Worm (Caenorhabditis elegans) whole organism, early embryonic: ENCODE data around the gene lgc-39.

Experiments used
- B0310.2 ChIP-seq: sonication (generic microtip); optimal IDR thresholded peaks from 2 replicates; lab custom pipeline; 2016; ENCODE audit warnings: mild to moderate bottlenecking, missing genetic modification characterization, missing compliant biosample characterization
- F13C5.2 ChIP-seq: sonication (generic microtip); optimal IDR thresholded peaks from 2 replicates; lab custom pipeline; 2017; ENCODE audit warnings: mild to moderate bottlenecking, missing genetic modification characterization, inconsistent platforms, missing compliant biosample characterization
- aly-1 ChIP-seq: sonication (generic microtip); optimal IDR thresholded peaks from 2 replicates; lab custom pipeline; 2016; ENCODE audit warnings: missing genetic modification characterization, missing compliant biosample characterization
- ama-1 ChIP-seq: fragments of 150-350 bp; optimal IDR thresholded peaks from 2 replicates; lab custom pipeline; 2014
- ceh-13 ChIP-seq: fragments of 200-800 bp; sonication (Bioruptor generic); optimal IDR thresholded peaks from 2 replicates; lab custom pipeline; 2018; ENCODE audit warnings: mild to moderate bottlenecking, missing genetic modification characterization, missing compliant biosample characterization
- ceh-36 ChIP-seq: sonication (generic microtip); optimal IDR thresholded peaks from 2 replicates; lab custom pipeline; 2016; ENCODE audit warnings: missing genetic modification characterization, inconsistent platforms, missing compliant biosample characterization
- ets-7 ChIP-seq: sonication (generic microtip); optimal IDR thresholded peaks from 2 replicates; lab custom pipeline; 2016; ENCODE audit warnings: missing genotype, missing genetic modification characterization, missing compliant biosample characterization
- flt-1 ChIP-seq: fragments of 200-800 bp; sonication (Bioruptor generic); IDR thresholded peaks from 2 replicates; pipeline ENCODE4 v1.3.6; 2022; ENCODE audit warnings: missing genetic modification characterization, missing compliant biosample characterization
- hmbx-1 ChIP-seq: sonication (generic microtip); optimal IDR thresholded peaks from 2 replicates; lab custom pipeline; 2016; ENCODE audit warnings: mild to moderate bottlenecking, missing genetic modification characterization, missing compliant biosample characterization
- hmg-4 ChIP-seq: fragments of 200-800 bp; sonication (Bioruptor generic); optimal IDR thresholded peaks from 2 replicates; lab custom pipeline; 2018; ENCODE audit warnings: mild to moderate bottlenecking, missing genetic modification characterization, missing compliant biosample characterization
- hnd-1 ChIP-seq: sonication (generic microtip); optimal IDR thresholded peaks from 2 replicates; lab custom pipeline; 2016; ENCODE audit warnings: missing genetic modification characterization, missing compliant biosample characterization
- pes-1 ChIP-seq: fragments of 200-800 bp; sonication (Bioruptor generic); IDR thresholded peaks from 2 replicates; pipeline ENCODE4 v1.3.6; 2022; ENCODE audit warnings: missing genetic modification reagents, missing genetic modification characterization, missing compliant biosample characterization
- scrt-1 ChIP-seq: fragments of 200-800 bp; sonication (Bioruptor generic); IDR thresholded peaks from 2 replicates; pipeline ENCODE4 v1.3.6; 2022; ENCODE audit warnings: missing genetic modification characterization, missing compliant biosample characterization
- sea-1 ChIP-seq: fragments of 200-800 bp; sonication (Bioruptor generic); conservative IDR thresholded peaks from 2 replicates; pipeline ENCODE4 v1.3.6; 2022; ENCODE audit warnings: missing genetic modification characterization, missing compliant biosample characterization
- tbx-11 ChIP-seq: fragments of 200-800 bp; sonication (Bioruptor generic); IDR thresholded peaks from 2 replicates; pipeline ENCODE4 v1.3.6; 2022; ENCODE audit warnings: missing genetic modification characterization, missing compliant biosample characterization
- tbx-37 ChIP-seq: fragments of 200-800 bp; sonication (Bioruptor generic); conservative IDR thresholded peaks from 2 replicates; pipeline ENCODE4 v1.3.6; 2022; ENCODE audit warnings: missing genetic modification reagents, missing genetic modification characterization, missing compliant biosample characterization
- tra-4 ChIP-seq: sonication (generic microtip); optimal IDR thresholded peaks from 2 replicates; lab custom pipeline; 2017; ENCODE audit warnings: missing genetic modification characterization, missing compliant biosample characterization

lgc-39 gene

ce11 chrV:7175201-7175600 is at the start of gene lgc-39:
Gene lgc-39 (plus strand): TSS chrV:7175501.
- TF ChIP-seq hmbx-1 (no peak), tra-4 (tag; lab: Kevin White, UChicago) (no peak)

ce11 chrV:7129460-7129859 is 45.8 kb upstream of the lgc-39 start, which contains the start of gene T01C4.8:
Gene T01C4.8 (minus strand): TSS chrV:7129560.
- TF ChIP-seq ets-7 (tag; lab: Kevin White, UChicago) = no peak
- no peak for TF ChIP-seq tbx-11 (GFP tag; lab: Robert Waterston, UW)
- TF ChIP-seq F13C5.2 (tag; lab: Kevin White, UChicago) = no peak
- no peak for TF ChIP-seq hmbx-1
- no peak for TF ChIP-seq flt-1 (GFP tag; lab: Robert Waterston, UW)
- no peak for TF ChIP-seq pes-1
- no peak for TF ChIP-seq aly-1 (tag; lab: Kevin White, UChicago)
- no peak for TF ChIP-seq hnd-1 (tag; lab: Kevin White, UChicago)
- TF ChIP-seq sea-1 (GFP tag; lab: Robert Waterston, UW) = no peak
- no peak for TF ChIP-seq tbx-37 (GFP tag; lab: Robert Waterston, UW)
- TF ChIP-seq tra-4 (tag; lab: Kevin White, UChicago) = no peak
- no peak for TF ChIP-seq hmg-4 (GFP tag; lab: Kevin White, UChicago)
- TF ChIP-seq ceh-13 (GFP tag; lab: Kevin White, UChicago) = no peak
- no peak for TF ChIP-seq ceh-36 (tag; lab: Kevin White, UChicago)
- TF ChIP-seq B0310.2 = no peak
- TF ChIP-seq scrt-1 = no peak

- TF ChIP-seq pes-1 (no peak), flt-1 (GFP tag; lab: Robert Waterston, UW) (no peak), hmbx-1 (no peak), tbx-11 (GFP tag; lab: Robert Waterston, UW) (no peak), scrt-1 (no peak), ama-1 (no peak), hnd-1 (tag; lab: Kevin White, UChicago) (no peak), aly-1 (tag; lab: Kevin White, UChicago) (no peak), ceh-36 (tag; lab: Kevin White, UChicago) (no peak), sea-1 (GFP tag; lab: Robert Waterston, UW) (no peak), hmg-4 (GFP tag; lab: Kevin White, UChicago) (no peak)
These were observed 44.3 kb upstream of the lgc-39 start, which contains the start of gene srx-36 for ce11 chrV:7130974-7131373. Gene srx-36 (minus strand): TSS chrV:7131074.

ce11 chrV:7132248-7132647 is 43.1 kb upstream of the lgc-39 start, which contains the start of gene sre-10:
Gene sre-10 (plus strand): TSS chrV:7132548.
- TF ChIP-seq F13C5.2 (tag; lab: Kevin White, UChicago) (no peak), tra-4 (tag; lab: Kevin White, UChicago) (no peak), hnd-1 (tag; lab: Kevin White, UChicago) (no peak), aly-1 (tag; lab: Kevin White, UChicago) (no peak), tbx-37 (GFP tag; lab: Robert Waterston, UW) (no peak)

- TF ChIP-seq flt-1 (GFP tag; lab: Robert Waterston, UW) (no peak), F13C5.2 (tag; lab: Kevin White, UChicago) (no peak), ceh-13 (GFP tag; lab: Kevin White, UChicago) (no peak), ama-1 (no peak), tbx-11 (GFP tag; lab: Robert Waterston, UW) (no peak), B0310.2 (no peak), aly-1 (tag; lab: Kevin White, UChicago) (no peak), hnd-1 (tag; lab: Kevin White, UChicago) (no peak), ets-7 (tag; lab: Kevin White, UChicago) (no peak)
These were observed 41.3 kb upstream of the lgc-39 start, which contains the start of gene F10D2.16 for ce11 chrV:7133963-7134362. Gene F10D2.16 (plus strand): TSS chrV:7134263.

- TF ChIP-seq hmg-4 (GFP tag; lab: Kevin White, UChicago) = no peak
These were observed 38.4 kb upstream of the lgc-39 start for ce11 chrV:7136859-7137258.

ce11 chrV:7138320-7138719 is 37.0 kb upstream of the lgc-39 start, which contains the start of gene str-112:
Gene str-112 (minus strand): TSS chrV:7138420.
- TF ChIP-seq hnd-1 (tag; lab: Kevin White, UChicago) (no peak), flt-1 (GFP tag; lab: Robert Waterston, UW) (no peak), scrt-1 (no peak), tbx-11 (GFP tag; lab: Robert Waterston, UW) (no peak), ets-7 (tag; lab: Kevin White, UChicago) (no peak), hmg-4 (GFP tag; lab: Kevin White, UChicago) (no peak), B0310.2 (no peak), pes-1 (no peak), tra-4 (tag; lab: Kevin White, UChicago) (no peak), ceh-36 (tag; lab: Kevin White, UChicago) (no peak), F13C5.2 (tag; lab: Kevin White, UChicago) (no peak), aly-1 (tag; lab: Kevin White, UChicago) (no peak), tbx-37 (GFP tag; lab: Robert Waterston, UW) (no peak), hmbx-1 (no peak), sea-1 (GFP tag; lab: Robert Waterston, UW) (no peak), ama-1 (no peak), ceh-13 (GFP tag; lab: Kevin White, UChicago) (no peak)

ce11 chrV:7140368-7140767 is 34.9 kb upstream of the lgc-39 start:
- TF ChIP-seq flt-1 (GFP tag; lab: Robert Waterston, UW) (no peak), tra-4 (tag; lab: Kevin White, UChicago) (no peak), sea-1 (GFP tag; lab: Robert Waterston, UW) (no peak), scrt-1 (no peak), pes-1 (no peak), B0310.2 (no peak), hmbx-1 (no peak), aly-1 (tag; lab: Kevin White, UChicago) (no peak), ama-1 (no peak), tbx-11 (GFP tag; lab: Robert Waterston, UW) (no peak), hmg-4 (GFP tag; lab: Kevin White, UChicago) (no peak), hnd-1 (tag; lab: Kevin White, UChicago) (no peak), F13C5.2 (tag; lab: Kevin White, UChicago) (no peak), tbx-37 (GFP tag; lab: Robert Waterston, UW) (no peak), ceh-13 (GFP tag; lab: Kevin White, UChicago) (no peak), ceh-36 (tag; lab: Kevin White, UChicago) (no peak), ets-7 (tag; lab: Kevin White, UChicago) (no peak)
